Worm (Caenorhabditis elegans): Measurements from ENCODE around the gene hmg-4.

hmg-4 gene

ce11 chrIII:7336214-7336613 lies 45.2 kb downstream of the hmg-4 start, which contains the start of gene gsp-2 (continued):
- TF ChIP-seq F49E8.2 (tag; optimal IDR thresholded peaks at IDR 0.05; ENCODE audit: borderline replicate concordance), result no peak
- TF ChIP-seq vab-7 (GFP tag; IDR thresholded peaks at IDR 0.05), result no peak
- no peak for TF ChIP-seq aly-2 (tag; optimal IDR thresholded peaks at IDR 0.05)
- TF ChIP-seq ZK546.5 (tag; optimal IDR thresholded peaks at IDR 0.05), result peak in 1 of 2 experiments; percentile 88
- no peak for TF ChIP-seq nhr-10 (tag; optimal IDR thresholded peaks at IDR 0.05)
- TF ChIP-seq D1046.2 (GFP tag; IDR thresholded peaks at IDR 0.05), result no peak
- no peak for TF ChIP-seq lin-13 (GFP tag; optimal IDR thresholded peaks at IDR 0.05)
- TF ChIP-seq php-3 (GFP tag; IDR thresholded peaks at IDR 0.05), result no peak
- no peak for TF ChIP-seq F37D6.2 (tag; optimal IDR thresholded peaks at IDR 0.05)
- peak; percentile 55 for TF ChIP-seq mxl-3 (GFP tag; optimal IDR thresholded peaks at IDR 0.05)
- TF ChIP-seq spr-1 (tag; optimal IDR thresholded peaks at IDR 0.05), result no peak
- peak; percentile 30; the same call in 1 of the 2 replicates for TF ChIP-seq T26A8.4 (GFP tag; IDR thresholded peaks at IDR 0.05)
- no peak for TF ChIP-seq skn-1 (tag; optimal IDR thresholded peaks at IDR 0.05)
- TF ChIP-seq nhr-111 (GFP tag; optimal IDR thresholded peaks at IDR 0.05), result no peak
- no peak for TF ChIP-seq madf-9 (GFP tag; conservative IDR thresholded peaks at IDR 0.05)
- TF ChIP-seq snpc-1.2 (GFP tag; IDR thresholded peaks at IDR 0.05), result 0 out of 2 replicates have a peak, but pooled peaks have one; percentile 33
- TF ChIP-seq mxl-2 (GFP tag; conservative IDR thresholded peaks at IDR 0.05), result no peak
- peak; percentile 64 for TF ChIP-seq dpl-1 (GFP tag; optimal IDR thresholded peaks at IDR 0.05)
- peak; percentile 83 for TF ChIP-seq dmd-6 (GFP tag; IDR thresholded peaks at IDR 0.05)
- TF ChIP-seq nhr-76 (tag; optimal IDR thresholded peaks at IDR 0.05), result no peak
- no peak for TF ChIP-seq daf-8 (GFP tag; IDR thresholded peaks at IDR 0.05)
- peak; percentile 78 for TF ChIP-seq mes-2 (tag; optimal IDR thresholded peaks at IDR 0.05; ENCODE audit: poor library complexity, severe bottlenecking)
- no peak for TF ChIP-seq fos-1 (tag; optimal IDR thresholded peaks at IDR 0.05)
- no peak for TF ChIP-seq nhr-48 (tag; optimal IDR thresholded peaks at IDR 0.05)
- no peak for TF ChIP-seq lin-15B (tag; optimal IDR thresholded peaks at IDR 0.05)
- no peak for TF ChIP-seq unc-39 (tag; optimal IDR thresholded peaks at IDR 0.05)
- peak; percentile 87 to 97 for TF ChIP-seq lsy-2 (tag; optimal IDR thresholded peaks at IDR 0.05)
- peak; percentile 86 for TF ChIP-seq lin-38 (GFP tag; IDR thresholded peaks at IDR 0.05)
- peak; percentile 97 for TF ChIP-seq aha-1 (tag)
- no peak for TF ChIP-seq dmd-8 (GFP tag; IDR thresholded peaks at IDR 0.05)
- TF ChIP-seq ceh-62 (tag; optimal IDR thresholded peaks at IDR 0.05), result no peak
- TF ChIP-seq snpc-4 (tag; optimal IDR thresholded peaks at IDR 0.05), result no peak
- no peak for TF ChIP-seq gei-8 (GFP tag; optimal IDR thresholded peaks at IDR 0.05)
- no peak for TF ChIP-seq jun-1 (tag; optimal IDR thresholded peaks at IDR 0.05)
- TF ChIP-seq hlh-11 (tag; optimal IDR thresholded peaks at IDR 0.05), result peak; percentile 86
- TF ChIP-seq dve-1 (tag; optimal IDR thresholded peaks at IDR 0.05; ENCODE audit: insufficient read depth), result peak; percentile 85
- TF ChIP-seq nhr-28 (tag; optimal IDR thresholded peaks at IDR 0.05), result peak; percentile 62
- TF ChIP-seq mdl-1 (tag; optimal IDR thresholded peaks at IDR 0.05), result peak in 1 of 2 experiments; percentile 55
- no peak for TF ChIP-seq nhr-237 (tag; optimal IDR thresholded peaks at IDR 0.05)
- TF ChIP-seq nhr-102 (tag; optimal IDR thresholded peaks at IDR 0.05), result peak; percentile 20
- no peak for TF ChIP-seq Y105C5A.15 (GFP tag; IDR thresholded peaks at IDR 0.05)
- TF ChIP-seq tag-97 (GFP tag; IDR thresholded peaks at IDR 0.05), result no peak
- no peak for TF ChIP-seq F26F4.8 (GFP tag; conservative IDR thresholded peaks at IDR 0.05)
- no peak for TF ChIP-seq ceh-82 (tag; optimal IDR thresholded peaks at IDR 0.05)
- TF ChIP-seq nhr-6 (tag; optimal IDR thresholded peaks at IDR 0.05), result peak; percentile 73
- TF ChIP-seq dmd-9 (GFP tag; IDR thresholded peaks at IDR 0.05), result no peak
- TF ChIP-seq egl-43 (GFP tag; IDR thresholded peaks at IDR 0.05), result peak; percentile 19; the same call in 1 of the 2 replicates
- TF ChIP-seq Y48G9A.11 (GFP tag; IDR thresholded peaks at IDR 0.05), result no peak
- peak; percentile 43 for TF ChIP-seq T20F7.1 (GFP tag; optimal IDR thresholded peaks at IDR 0.05)
- TF ChIP-seq ztf-11 (tag; optimal IDR thresholded peaks at IDR 0.05), result no peak
- no peak for TF ChIP-seq daf-19 (GFP tag; conservative IDR thresholded peaks at IDR 0.05)
- TF ChIP-seq lim-7 (GFP tag; IDR thresholded peaks at IDR 0.05), result peak; percentile 64; the same call in 1 of the 2 replicates
- TF ChIP-seq mep-1 (tag; optimal IDR thresholded peaks at IDR 0.05), result peak; percentile 53

All from whole organism, L4 larva.